Worm (Caenorhabditis elegans) whole organism, L4 larva: ENCODE data around the gene arid-1.

ENCODE experiments used
- Y48G9A.11 ChIP-seq: fragments of 200-800 bp; sonication (Bioruptor generic); IDR thresholded peaks from 2 replicates; pipeline ENCODE4 v1.3.6; 2022; ENCODE audit warnings: missing genetic modification reagents, missing genetic modification characterization, missing compliant biosample characterization
- ama-1 ChIP-seq: fragments of 150-350 bp; optimal IDR thresholded peaks from 2 replicates; lab custom pipeline; 2014; ENCODE audit warnings: inconsistent platforms, mixed read lengths
- duxl-1 ChIP-seq: sonication (generic microtip); optimal IDR thresholded peaks from 2 replicates; lab custom pipeline; 2016; ENCODE audit warnings: mild to moderate bottlenecking, missing genetic modification characterization, moderate library complexity, missing compliant biosample characterization; ENCODE audit not compliant: poor library complexity
- egl-27 ChIP-seq: sonication (generic microtip); optimal IDR thresholded peaks from 3 replicates; lab custom pipeline; 2017; ENCODE audit warnings: missing biosample characterization, missing genetic modification reagents, missing genetic modification characterization
- egl-43 ChIP-seq: fragments of 200-800 bp; sonication (Bioruptor generic); IDR thresholded peaks from 2 replicates; pipeline ENCODE4 v1.3.6; 2022; ENCODE audit warnings: missing genetic modification reagents, missing genetic modification characterization, missing compliant biosample characterization
- fos-1 ChIP-seq: fragments of 150-350 bp; optimal IDR thresholded peaks from 2 replicates; lab custom pipeline; 2014; ENCODE audit warnings: missing biosample characterization, missing genetic modification characterization
- lin-13 ChIP-seq: fragments of 150-350 bp; optimal IDR thresholded peaks from 2 replicates; lab custom pipeline; 2014; ENCODE audit warnings: missing biosample characterization, missing genetic modification reagents, missing genetic modification characterization
- nhr-77 ChIP-seq: fragments of 150-350 bp; optimal IDR thresholded peaks from 2 replicates; lab custom pipeline; 2014; ENCODE audit warnings: missing biosample characterization, missing genetic modification characterization
- unc-130 ChIP-seq: sonication (generic microtip); optimal IDR thresholded peaks from 2 replicates; lab custom pipeline; 2016; ENCODE audit warnings: missing genetic modification reagents, missing genetic modification characterization, missing compliant biosample characterization
- zfp-3 ChIP-seq: fragments of 200-800 bp; sonication (Bioruptor generic); conservative IDR thresholded peaks from 2 replicates; pipeline ENCODE4 v1.3.6; 2022; ENCODE audit warnings: missing genetic modification reagents, missing genetic modification characterization, missing compliant biosample characterization

DNA sequence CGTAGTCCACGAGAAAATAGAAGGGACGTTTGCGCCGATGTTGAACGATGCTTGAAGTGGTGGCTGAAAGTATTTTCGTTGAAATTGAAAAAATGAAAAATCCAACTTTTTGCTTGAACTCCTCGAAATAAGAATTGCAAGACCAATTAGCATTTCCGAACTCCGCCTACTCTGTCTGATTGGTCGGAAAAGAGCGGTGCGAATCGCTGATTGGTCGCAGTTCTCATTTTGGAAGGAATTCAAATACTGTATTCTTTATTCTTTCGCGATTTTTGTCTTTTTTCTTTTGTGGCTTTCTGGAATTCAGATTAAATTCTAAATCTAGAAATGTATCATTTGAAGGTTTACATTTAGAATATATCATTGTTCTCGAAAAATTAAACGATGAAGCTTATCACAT, 11.4 kb upstream of the arid-1 start:
- TF ChIP-seq duxl-1 (no peak), nhr-77 (tag; lab: Kevin White, UChicago) (no peak), lin-13 (no peak), ama-1 (no peak), zfp-3 (GFP tag; lab: Robert Waterston, UW) (no peak), egl-43 (GFP tag; lab: Robert Waterston, UW) (no peak), fos-1 (tag; lab: Kevin White, UChicago) (no peak), egl-27 (tag; lab: Kevin White, UChicago) (no peak), unc-130 (no peak), Y48G9A.11 (no peak)
